Fruit fly (Drosophila melanogaster): Measurements from ENCODE around the gene CG43740.

CG43740 gene

dm6 chrX:10362557-10363366 is 29.3 kb downstream of the CG43740 start (continued):
- no peak for TF ChIP-seq Stat92E (GFP tag; optimal IDR thresholded peaks at IDR 0.05)
- TF ChIP-seq CG3838 (GFP tag; optimal IDR thresholded peaks at IDR 0.05): no peak
- TF ChIP-seq CG8388 (GFP tag; optimal IDR thresholded peaks at IDR 0.05): peak; percentile 6
- TF ChIP-seq Oli (tag; optimal IDR thresholded peaks at IDR 0.05): peak; percentile 53
- TF ChIP-seq CG10274 (GFP tag; optimal IDR thresholded peaks at IDR 0.05): no peak
- peak; percentile 2 to 7 for TF ChIP-seq chif (GFP tag; optimal IDR thresholded peaks at IDR 0.05)
- TF ChIP-seq ems (GFP tag; optimal IDR thresholded peaks at IDR 0.05): no peak
- peak; percentile 1 for TF ChIP-seq jumu (GFP tag; optimal IDR thresholded peaks at IDR 0.05)
- peak; percentile 55; the same call in 1 of the 2 replicates for TF ChIP-seq CG31441 (GFP tag; IDR thresholded peaks at IDR 0.05)
- no peak for TF ChIP-seq CG1529 (GFP tag; optimal IDR thresholded peaks at IDR 0.05)
- TF ChIP-seq Usf (GFP tag; optimal IDR thresholded peaks at IDR 0.05): no peak
- 0 out of 2 replicates have a peak, but pooled peaks have one; percentile 4 for TF ChIP-seq CG14441 (GFP tag; IDR thresholded peaks at IDR 0.05)
- peak; percentile 2 for TF ChIP-seq CG12219 (GFP tag; optimal IDR thresholded peaks at IDR 0.05)
- no peak for TF ChIP-seq CG42726 (GFP tag; IDR thresholded peaks at IDR 0.05; ENCODE audit: partially characterized antibody)
- peak; percentile 30 for TF ChIP-seq Sox102F (GFP tag; optimal IDR thresholded peaks at IDR 0.05)
- TF ChIP-seq CG12659 (GFP tag; optimal IDR thresholded peaks at IDR 0.05): peak; percentile 37
- TF ChIP-seq pum (GFP tag; optimal IDR thresholded peaks at IDR 0.05): peak; percentile 30
- peak; percentile 18 for TF ChIP-seq Blimp-1 (GFP tag; optimal IDR thresholded peaks at IDR 0.05)
- TF ChIP-seq gcm (GFP tag; optimal IDR thresholded peaks at IDR 0.05): no peak
- TF ChIP-seq sr (GFP tag; IDR thresholded peaks at IDR 0.05): no peak
- TF ChIP-seq CG3726 (GFP tag; IDR thresholded peaks at IDR 0.05): no peak
- TF ChIP-seq CG9437 (GFP tag; optimal IDR thresholded peaks at IDR 0.05): peak; percentile 56
- no peak for TF ChIP-seq NFAT (GFP tag; IDR thresholded peaks at IDR 0.05)
- no peak for TF ChIP-seq Nf-YA (GFP tag; IDR thresholded peaks at IDR 0.05)
- TF ChIP-seq Dref (GFP tag; IDR thresholded peaks at IDR 0.05): no peak
- TF ChIP-seq CG32532 (GFP tag; IDR thresholded peaks at IDR 0.05): peak; percentile 19; the same call in 1 of the 2 replicates
- peak; percentile 44 for TF ChIP-seq CG12104 (GFP tag; optimal IDR thresholded peaks at IDR 0.05)
- peak; percentile 60 for TF ChIP-seq CG9727 (GFP tag; optimal IDR thresholded peaks at IDR 0.05)
- no peak for TF ChIP-seq CG11695 (GFP tag; IDR thresholded peaks at IDR 0.05)
- peak; percentile 11 for TF ChIP-seq CG1233 (GFP tag; optimal IDR thresholded peaks at IDR 0.05)
- TF ChIP-seq Nf-YC (tag; optimal IDR thresholded peaks at IDR 0.05): no peak
- no peak for TF ChIP-seq Max (GFP tag; optimal IDR thresholded peaks at IDR 0.05)
- TF ChIP-seq sug (tag; optimal IDR thresholded peaks at IDR 0.05): no peak
- no peak for TF ChIP-seq vfl (GFP tag; optimal IDR thresholded peaks at IDR 0.05)
- TF ChIP-seq CG11247 (GFP tag; IDR thresholded peaks at IDR 0.05): no peak
- no peak for TF ChIP-seq CG8765 (GFP tag; IDR thresholded peaks at IDR 0.05)
- peak; percentile 6 for TF ChIP-seq Ssrp (tag; optimal IDR thresholded peaks at IDR 0.05)
- TF ChIP-seq CG7271 (tag; optimal IDR thresholded peaks at IDR 0.05): no peak
- peak; percentile 33 for TF ChIP-seq CG7839 (tag; optimal IDR thresholded peaks at IDR 0.05)
- TF ChIP-seq Fer1 (GFP tag; optimal IDR thresholded peaks at IDR 0.05): peak; percentile 4
- peak; percentile 2 for TF ChIP-seq CG1603 (tag; optimal IDR thresholded peaks at IDR 0.05)
- TF ChIP-seq Asciz (GFP tag; optimal IDR thresholded peaks at IDR 0.05): peak; percentile 16
- peak; percentile 21 for TF ChIP-seq ewg (GFP tag; optimal IDR thresholded peaks at IDR 0.05)
- 0 out of 2 replicates have a peak, but pooled peaks have one; percentile 20 for TF ChIP-seq CG3847 (GFP tag; IDR thresholded peaks at IDR 0.05)
- TF ChIP-seq jigr1 (GFP tag; IDR thresholded peaks at IDR 0.05): 0 out of 3 replicates have a peak, but pooled peaks have one; percentile 27
- no peak for TF ChIP-seq br (optimal IDR thresholded peaks at IDR 0.05)
- peak; percentile 17 for TF ChIP-seq dm (GFP tag; optimal IDR thresholded peaks at IDR 0.05)
- no peak for TF ChIP-seq hkb (optimal IDR thresholded peaks at IDR 0.05)
- TF ChIP-seq hkb (GFP tag; IDR thresholded peaks at IDR 0.05): peak; percentile 31; the same call in 1 of the 2 replicates

Measured in whole organism, embryonic.